Fruit fly (Drosophila melanogaster): ENCODE measurements around the gene CG16888.

The CG16888 gene

DNA sequence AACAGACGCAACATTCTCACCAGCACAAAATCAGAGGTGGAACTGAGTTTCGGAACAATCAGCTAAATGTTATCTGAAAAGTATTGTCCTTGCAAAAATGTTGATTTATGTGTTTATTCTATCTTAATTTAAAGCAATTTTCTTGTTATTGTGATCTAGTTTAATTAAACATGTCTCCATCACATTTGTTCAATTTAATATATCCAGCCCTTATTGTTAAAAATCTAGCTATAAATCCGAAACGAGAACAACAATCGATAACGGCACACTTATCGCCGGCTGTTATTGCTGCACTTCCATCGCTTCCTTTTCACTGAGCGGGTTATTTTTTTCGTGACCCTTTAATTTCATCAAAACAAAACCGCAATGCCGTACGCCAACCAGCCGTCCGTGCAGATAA lies 20.0 kb upstream of the CG16888 start, which contains the start of the genes GatC, PolG2 and Polr2C:
TSS of gene GatC (minus strand) at position 48 of the 400 bp plus-strand sequence.
TSS of gene PolG2 (minus strand) at position 48 of the 400 bp plus-strand sequence.
TSS of gene Polr2C (plus strand) at position 280 of the 400 bp plus-strand sequence.
- TF ChIP-seq CG17801 (GFP tag; optimal IDR thresholded peaks at IDR 0.05; ENCODE audit: partially characterized antibody) = no peak

DNA sequence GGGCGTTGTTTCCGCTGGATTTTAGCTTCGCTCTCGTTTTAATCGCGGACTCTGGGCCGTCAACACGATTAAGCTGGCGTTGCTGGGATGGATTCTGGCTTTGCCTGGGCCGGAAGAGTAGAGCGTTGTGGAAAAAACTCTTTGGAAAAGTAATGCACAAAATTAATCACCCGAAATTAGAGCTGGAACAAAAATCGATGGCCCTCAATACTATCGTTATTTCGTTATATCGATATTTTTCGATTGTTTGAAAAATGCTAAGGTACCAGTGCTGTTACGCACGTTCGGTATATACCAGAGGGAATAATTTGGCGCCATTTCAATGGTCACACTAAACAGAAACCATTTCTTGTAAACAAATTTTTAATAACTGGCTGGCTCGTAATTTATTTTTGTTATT lies 16.5 kb upstream of the CG16888 start, which contains the start of the genes Arpc1 and Orc5:
TSS of gene Arpc1 (minus strand) at position 202 of the 400 bp plus-strand sequence.
TSS of gene Orc5 (plus strand) at position 298 of the 400 bp plus-strand sequence.
- peak; percentile 26 for TF ChIP-seq CG17801 (GFP tag; optimal IDR thresholded peaks at IDR 0.05; ENCODE audit: partially characterized antibody)

- no peak for TF ChIP-seq CG17801 (GFP tag; optimal IDR thresholded peaks at IDR 0.05; ENCODE audit: partially characterized antibody)
Observed at dm6 chr2L:13827557-13827956, 14.5 kb upstream of the CG16888 start, which contains the start of gene PolG1. Gene PolG1 (minus strand): TSS chr2L:13827772.

DNA sequence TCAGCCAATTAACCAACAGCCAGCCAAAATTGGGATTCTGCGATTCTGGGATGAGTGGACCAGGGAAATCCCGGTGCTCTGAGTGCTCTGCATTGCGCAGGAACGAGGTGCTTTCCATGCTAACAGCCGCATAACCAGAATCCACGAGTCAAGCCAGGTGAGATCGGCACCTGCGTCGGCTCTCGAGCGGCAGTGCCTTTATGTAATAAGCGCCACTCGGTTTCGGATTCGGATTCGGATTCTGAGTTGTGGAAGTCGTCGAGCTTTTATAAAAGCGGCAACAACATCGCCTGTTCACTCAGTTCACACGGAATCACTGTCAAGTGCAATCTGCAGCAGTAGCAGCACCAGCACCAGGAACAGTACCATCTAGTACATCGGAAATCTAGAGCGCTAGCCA lies 7.9 kb upstream of the CG16888 start, which contains the start of gene b:
TSS of gene b (plus strand) at position 301 of the 400 bp plus-strand sequence.
- no peak for TF ChIP-seq CG17801 (GFP tag; optimal IDR thresholded peaks at IDR 0.05; ENCODE audit: partially characterized antibody)

DNA sequence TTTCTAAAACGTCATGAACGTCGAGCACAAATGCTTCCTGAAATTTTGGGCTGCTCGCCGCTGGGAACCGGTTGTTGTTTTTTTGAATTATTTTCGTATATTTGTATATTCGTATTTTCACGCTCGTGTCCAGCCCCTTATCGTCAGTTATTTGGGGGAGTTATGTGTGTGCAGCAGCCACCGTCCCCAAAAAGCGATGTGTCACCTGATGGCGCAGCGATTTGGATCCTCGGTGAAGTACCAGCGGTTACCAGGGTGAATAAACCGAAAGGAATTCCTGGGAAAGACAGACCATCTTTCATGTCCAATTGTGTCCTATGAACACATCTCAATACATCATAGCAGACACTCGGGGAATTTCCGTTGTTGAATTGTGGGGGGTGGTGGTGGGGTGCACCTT lies 7.1 kb upstream of the CG16888 start:
- no peak for TF ChIP-seq CG17801 (GFP tag; optimal IDR thresholded peaks at IDR 0.05; ENCODE audit: partially characterized antibody)

DNA sequence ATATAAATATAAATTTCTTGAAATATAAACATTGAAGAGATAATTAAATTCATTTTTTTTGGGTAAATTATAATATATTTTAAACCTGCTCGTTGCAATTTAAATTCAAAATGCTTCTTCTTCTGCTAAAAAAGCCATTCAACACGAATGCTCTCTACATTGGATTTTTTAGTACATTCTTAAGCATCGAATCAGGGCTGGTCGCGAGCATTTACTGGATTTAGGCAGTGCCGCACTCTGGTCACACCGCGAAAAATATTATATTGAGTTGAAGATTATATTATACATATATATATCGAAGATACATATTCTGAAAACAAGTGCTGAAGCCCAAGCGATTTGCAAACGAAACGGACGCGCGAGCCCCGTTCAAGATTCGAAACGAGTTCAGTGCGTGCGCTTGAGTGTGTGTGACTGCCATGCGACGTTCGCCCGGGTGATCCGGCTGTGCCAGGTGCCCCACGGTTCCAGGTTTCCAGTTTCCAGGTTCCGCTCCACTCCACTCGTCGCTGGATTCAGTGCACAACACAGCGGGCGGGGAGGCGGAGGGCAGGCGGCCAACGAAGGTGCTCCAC lies 635 bp upstream of the CG16888 start, which contains the start of gene Sos:
TSS of gene Sos (plus strand) at position 213 of the 575 bp plus-strand sequence.
- no peak for TF ChIP-seq CG17801 (GFP tag; optimal IDR thresholded peaks at IDR 0.05; ENCODE audit: partially characterized antibody)

- no peak for TF ChIP-seq CG17801 (GFP tag; optimal IDR thresholded peaks at IDR 0.05; ENCODE audit: partially characterized antibody)
Observed at dm6 chr2L:13811323-13811722, 1.7 kb downstream of the CG16888 start, which contains the start of the genes Adat1 and CG16865. Gene Adat1 (minus strand): TSS chr2L:13811474. Gene CG16865 (plus strand): TSS chr2L:13811522.

DNA sequence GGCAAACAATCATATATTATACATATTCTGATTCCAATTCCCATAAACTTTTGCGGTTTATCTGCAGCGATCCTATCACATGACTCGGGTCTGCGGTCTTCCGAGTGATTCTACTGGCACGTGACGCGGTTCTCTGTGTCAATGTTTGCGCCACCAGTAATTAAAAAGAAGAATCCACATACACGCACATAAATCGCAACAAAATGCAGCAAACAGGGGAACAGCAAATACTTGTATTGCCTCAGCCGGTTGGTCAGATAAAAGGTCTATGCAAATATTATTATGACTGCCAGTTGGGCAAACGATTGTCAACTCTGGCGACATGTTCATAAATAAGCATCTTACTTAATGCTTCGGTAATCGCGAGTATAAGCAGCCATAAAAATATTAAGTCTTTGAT lies 5.1 kb downstream of the CG16888 start:
- no peak for TF ChIP-seq CG17801 (GFP tag; optimal IDR thresholded peaks at IDR 0.05; ENCODE audit: partially characterized antibody)

DNA sequence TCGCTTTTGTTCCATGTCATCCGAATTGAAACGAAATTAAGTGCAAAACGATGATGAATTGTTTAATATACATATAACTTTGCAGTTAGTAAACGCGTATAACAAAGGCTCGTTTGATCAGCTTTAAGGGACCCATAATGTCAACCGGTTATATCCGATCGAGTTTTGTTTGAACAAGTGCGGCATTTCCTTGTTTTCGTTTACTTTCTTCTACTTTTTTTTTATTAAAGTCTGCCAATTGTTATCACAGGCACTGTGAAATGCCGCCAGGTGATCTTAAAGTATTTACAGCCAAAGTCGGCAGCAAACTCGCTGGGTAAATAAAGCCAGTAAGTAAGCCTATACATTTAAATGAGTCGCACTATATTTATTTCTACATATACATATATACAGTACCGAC lies 6.0 kb downstream of the CG16888 start:
- TF ChIP-seq CG17801 (GFP tag; optimal IDR thresholded peaks at IDR 0.05; ENCODE audit: partially characterized antibody) = no peak

DNA sequence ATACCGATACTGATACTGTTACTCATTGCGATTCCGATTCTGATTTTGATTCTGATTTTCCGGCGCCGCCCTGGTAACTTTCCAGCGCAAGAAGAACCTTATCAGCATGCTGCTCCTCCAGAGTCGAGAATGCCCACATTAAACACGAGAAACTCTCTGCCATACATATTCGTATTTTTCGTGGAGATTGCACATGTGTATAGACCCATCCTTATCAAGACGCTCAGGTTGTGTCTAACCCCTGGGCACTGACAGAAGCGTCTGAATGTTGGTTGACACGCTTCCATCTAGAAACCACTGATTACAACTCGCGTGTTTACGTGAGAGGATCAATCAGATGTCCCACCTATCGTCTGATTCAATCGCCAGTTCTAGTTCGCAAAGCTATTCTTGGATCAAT lies 7.9 kb downstream of the CG16888 start:
- no peak for TF ChIP-seq CG17801 (GFP tag; optimal IDR thresholded peaks at IDR 0.05; ENCODE audit: partially characterized antibody)

- no peak for TF ChIP-seq CG17801 (GFP tag; optimal IDR thresholded peaks at IDR 0.05; ENCODE audit: partially characterized antibody)
Observed at dm6 chr2L:13804561-13805067, 8.4 kb downstream of the CG16888 start.

DNA sequence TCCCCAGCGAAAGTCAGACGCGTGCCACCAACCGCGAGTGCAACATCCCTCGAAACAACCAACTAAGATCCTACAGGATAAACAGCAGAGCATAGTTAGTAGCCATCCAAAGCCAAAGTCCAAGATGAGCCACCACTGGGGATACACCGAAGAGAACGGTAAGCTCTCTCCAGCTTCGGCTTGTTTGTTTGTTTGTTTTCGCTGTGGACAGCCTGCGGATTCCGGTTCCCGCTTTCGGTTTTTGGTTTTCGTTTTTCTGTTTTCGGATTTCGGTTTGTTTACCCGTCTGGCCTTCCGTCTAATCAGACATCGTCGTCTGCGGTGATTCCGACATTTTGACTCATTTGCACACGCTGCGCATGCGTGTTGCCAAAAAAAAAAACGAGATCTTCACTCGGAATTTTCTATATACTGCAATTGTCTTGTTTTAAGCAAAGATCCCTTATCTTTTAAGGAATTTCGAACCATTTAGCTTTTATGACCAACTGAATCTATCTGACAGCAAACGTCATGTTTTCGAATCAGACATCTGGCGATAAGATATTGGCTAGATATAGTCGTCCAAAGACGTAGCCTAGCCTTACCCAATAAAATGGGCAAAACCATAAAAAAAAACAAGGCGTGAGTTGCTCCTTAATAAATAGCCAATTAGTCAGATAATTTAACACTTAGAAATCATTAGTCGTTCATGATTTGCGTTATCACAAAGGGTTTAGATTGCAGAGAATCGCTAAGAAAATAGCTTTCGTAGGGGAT lies 9.1 kb downstream of the CG16888 start:
- TF ChIP-seq CG17801 (GFP tag; optimal IDR thresholded peaks at IDR 0.05; ENCODE audit: partially characterized antibody) = no peak

DNA sequence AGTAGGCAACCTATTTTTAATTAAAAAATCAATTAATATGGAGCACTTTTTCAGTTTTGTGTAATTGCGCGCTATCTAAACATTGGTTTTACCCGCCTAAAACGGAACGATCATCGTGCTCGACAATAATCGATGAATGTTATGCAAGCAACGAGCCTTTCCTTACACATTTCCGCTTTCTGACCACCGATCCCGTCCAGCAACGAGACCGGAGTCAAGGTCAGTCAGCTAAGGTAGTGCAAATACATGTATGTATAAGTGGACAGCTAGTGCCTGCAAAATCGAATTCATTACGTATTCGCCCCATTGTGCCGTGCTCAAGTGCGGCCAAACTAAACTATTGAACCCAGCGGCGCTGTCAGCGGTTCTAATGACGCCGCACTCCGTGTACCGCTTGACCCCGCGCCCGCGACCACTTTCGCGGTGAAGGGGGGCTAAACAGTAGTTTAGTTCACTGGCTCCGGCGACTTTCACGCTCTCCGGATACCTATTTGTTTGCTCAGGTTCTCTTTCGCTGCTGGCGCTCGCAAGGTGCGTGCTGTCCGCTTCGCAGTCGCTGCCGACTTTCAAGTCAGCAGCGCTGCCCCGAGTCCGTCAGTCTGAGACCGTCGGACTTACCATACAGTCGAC lies 9.9 kb downstream of the CG16888 start, which contains the start of gene CAH1:
TSS of gene CAH1 (plus strand) at position 595 of the 630 bp plus-strand sequence.
- TF ChIP-seq CG17801 (GFP tag; optimal IDR thresholded peaks at IDR 0.05; ENCODE audit: partially characterized antibody) = no peak

DNA sequence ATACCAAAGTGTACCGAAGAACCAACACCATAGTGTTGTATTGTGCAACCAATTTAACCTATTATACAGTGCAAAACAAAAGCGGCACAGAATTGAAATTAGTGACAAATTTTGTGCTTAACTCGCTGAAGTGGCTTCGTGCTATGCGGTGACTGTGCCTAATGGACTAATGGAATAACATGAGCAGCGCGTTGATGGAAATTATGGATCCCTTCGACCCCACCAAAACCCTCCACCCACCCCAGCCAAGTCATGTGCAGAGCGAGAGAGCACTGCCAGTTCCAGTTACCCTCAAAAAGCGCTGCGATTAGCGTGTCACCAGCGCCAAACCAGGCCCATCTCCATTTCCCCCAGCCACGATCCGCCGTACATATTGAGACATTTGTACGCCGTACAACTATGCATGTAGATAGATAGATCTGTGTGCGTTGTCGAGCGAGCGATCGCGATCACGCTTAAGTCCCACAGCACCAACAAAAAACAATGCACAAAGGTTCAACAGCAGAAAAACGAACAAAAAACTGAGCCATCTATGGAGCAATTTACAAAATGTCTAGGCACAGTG lies 10.9 kb downstream of the CG16888 start:
- no peak for TF ChIP-seq CG17801 (GFP tag; optimal IDR thresholded peaks at IDR 0.05; ENCODE audit: partially characterized antibody)

DNA sequence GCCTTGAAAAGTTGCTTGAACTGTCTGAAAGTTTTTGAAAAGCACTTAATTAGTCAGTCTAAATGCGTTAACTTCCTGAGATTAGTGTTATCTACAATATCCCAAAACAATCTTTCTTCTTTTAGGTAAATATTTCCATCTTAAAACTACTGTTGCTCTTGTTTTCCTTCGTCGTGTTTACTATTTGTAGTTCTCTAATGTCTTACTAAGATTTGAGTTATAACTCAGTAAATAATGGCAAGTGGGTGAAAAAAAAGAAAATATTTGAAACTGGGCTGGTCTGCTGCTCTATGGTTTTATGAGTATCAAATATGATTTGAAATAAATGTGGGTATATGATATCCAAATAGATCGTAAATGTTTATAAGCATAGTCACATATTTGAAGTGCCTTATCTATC lies 11.9 kb downstream of the CG16888 start:
- TF ChIP-seq CG17801 (GFP tag; optimal IDR thresholded peaks at IDR 0.05; ENCODE audit: partially characterized antibody) = no peak
